Worm (Caenorhabditis elegans) whole organism, L4 larva: ENCODE measurements around the gene VF13D12L.3.

Source experiments
- R02D3.7 ChIP-seq: fragments of 150-350 bp; sonication (generic microtip); optimal IDR thresholded peaks from 3 replicates; lab custom pipeline; 2014; ENCODE audit warnings: missing biosample characterization, missing genetic modification characterization
- T26A8.4 ChIP-seq: fragments of 200-800 bp; sonication (Bioruptor generic); IDR thresholded peaks from 2 replicates; pipeline ENCODE4 v1.3.6; 2022; ENCODE audit warnings: missing genetic modification characterization, missing compliant biosample characterization
- ZK546.5 ChIP-seq, 2 experiments: sonication (generic microtip); optimal IDR thresholded peaks; 2 replicates each; lab custom pipeline; 2017; ENCODE audit warnings: missing biosample characterization in 2 of 2, missing genetic modification characterization in 2 of 2
- arid-1 ChIP-seq: fragments of 200-800 bp; sonication (Bioruptor generic); conservative IDR thresholded peaks from 2 replicates; pipeline ENCODE4 v1.3.6; 2022; ENCODE audit warnings: missing genetic modification reagents, missing genetic modification characterization, missing compliant biosample characterization
- attf-4 ChIP-seq: sonication (generic microtip); optimal IDR thresholded peaks from 3 replicates; lab custom pipeline; 2017; ENCODE audit warnings: missing biosample characterization, missing genetic modification characterization
- ceh-20 ChIP-seq: fragments of 200-800 bp; sonication (Bioruptor generic); IDR thresholded peaks from 2 replicates; pipeline ENCODE4 v1.3.6; 2022; ENCODE audit warnings: missing genetic modification reagents, missing genetic modification characterization, missing compliant biosample characterization
- ceh-28 ChIP-seq: fragments of 150-350 bp; optimal IDR thresholded peaks from 2 replicates; lab custom pipeline; 2014; ENCODE audit warnings: missing biosample characterization, missing genetic modification reagents, missing genetic modification characterization
- ceh-32 ChIP-seq: sonication (generic microtip); optimal IDR thresholded peaks from 2 replicates; lab custom pipeline; 2016; ENCODE audit warnings: mild to moderate bottlenecking, missing genetic modification characterization, missing compliant biosample characterization; ENCODE audit not compliant: poor library complexity
- ceh-62 ChIP-seq: sonication (generic microtip); optimal IDR thresholded peaks from 2 replicates; lab custom pipeline; 2017; ENCODE audit warnings: missing biosample characterization, missing genetic modification characterization
- ceh-82 ChIP-seq: sonication (generic microtip); optimal IDR thresholded peaks from 2 replicates; lab custom pipeline; 2017; ENCODE audit warnings: missing biosample characterization, missing genetic modification characterization
- daf-12 ChIP-seq: fragments of 150-350 bp; optimal IDR thresholded peaks from 2 replicates; lab custom pipeline; 2014; ENCODE audit warnings: missing biosample characterization, missing genetic modification reagents, missing genetic modification characterization
- daf-16 ChIP-seq, 3 experiments: sonication (generic microtip); optimal IDR thresholded peaks; 2 replicates each; lab custom pipeline; 2016 to 2017; ENCODE audit warnings: missing genetic modification characterization in 3 of 3, missing genetic modification reagents in 3 of 3, mild to moderate bottlenecking in 2 of 3, missing compliant biosample characterization in 2 of 3, missing biosample characterization in 1 of 3, moderate library complexity in 1 of 3
- daf-19 ChIP-seq: fragments of 200-800 bp; sonication (Bioruptor generic); conservative IDR thresholded peaks from 2 replicates; pipeline ENCODE4 v1.3.6; 2022; ENCODE audit warnings: missing genetic modification characterization, missing compliant biosample characterization
- dmd-6 ChIP-seq: fragments of 200-800 bp; sonication (Bioruptor generic); IDR thresholded peaks from 2 replicates; pipeline ENCODE4 v1.3.6; 2022; ENCODE audit warnings: missing genetic modification reagents, missing genetic modification characterization, missing compliant biosample characterization
- dmd-8 ChIP-seq: fragments of 200-800 bp; sonication (Bioruptor generic); IDR thresholded peaks from 2 replicates; pipeline ENCODE4 v1.3.6; 2022; ENCODE audit warnings: missing genetic modification characterization, missing compliant biosample characterization
- dpl-1 ChIP-seq: fragments of 150-350 bp; optimal IDR thresholded peaks from 2 replicates; lab custom pipeline; 2014; ENCODE audit warnings: missing biosample characterization, missing genetic modification reagents, missing genetic modification characterization
- dve-1 ChIP-seq: sonication (generic microtip); optimal IDR thresholded peaks from 2 replicates; lab custom pipeline; 2017; ENCODE audit warnings: antibody characterized with exemption, mild to moderate bottlenecking, missing genetic modification characterization, missing compliant biosample characterization; ENCODE audit not compliant: insufficient read depth
- egl-27 ChIP-seq: sonication (generic microtip); optimal IDR thresholded peaks from 3 replicates; lab custom pipeline; 2017; ENCODE audit warnings: missing biosample characterization, missing genetic modification reagents, missing genetic modification characterization
- fkh-10 ChIP-seq: fragments of 150-350 bp; optimal IDR thresholded peaks from 2 replicates; lab custom pipeline; 2014; ENCODE audit warnings: missing biosample characterization, missing genetic modification reagents, missing genetic modification characterization
- gei-8 ChIP-seq: fragments of 200-800 bp; sonication (Bioruptor generic); optimal IDR thresholded peaks from 2 replicates; lab custom pipeline; 2018; ENCODE audit warnings: mild to moderate bottlenecking, missing genetic modification characterization, missing compliant biosample characterization
- hlh-30 ChIP-seq: sonication (generic microtip); optimal IDR thresholded peaks from 2 replicates; lab custom pipeline; 2017; ENCODE audit warnings: antibody characterized with exemption, mild to moderate bottlenecking, missing genetic modification characterization, missing compliant biosample characterization; ENCODE audit not compliant: insufficient read depth
- hmg-1.1 ChIP-seq: fragments of 200-800 bp; sonication (Bioruptor generic); IDR thresholded peaks from 2 replicates; pipeline ENCODE4 v1.3.6; 2022; ENCODE audit warnings: missing genetic modification reagents, missing genetic modification characterization, missing compliant biosample characterization
- lim-7 ChIP-seq: fragments of 200-800 bp; sonication (Bioruptor generic); IDR thresholded peaks from 2 replicates; pipeline ENCODE4 v1.3.6; 2022; ENCODE audit warnings: missing genetic modification characterization, missing compliant biosample characterization
- lin-15B ChIP-seq: fragments of 150-350 bp; sonication (generic microtip); optimal IDR thresholded peaks from 3 replicates; lab custom pipeline; 2014; ENCODE audit warnings: missing biosample characterization, missing genetic modification characterization
- lsy-2 ChIP-seq, 2 experiments: fragments of 150-350 bp in 1 of 2; sonication (generic microtip) in 1 of 2; optimal IDR thresholded peaks; 2 replicates each; lab custom pipeline; 2014 to 2017; ENCODE audit warnings: missing biosample characterization in 2 of 2, missing genetic modification characterization in 2 of 2
- madf-9 ChIP-seq: fragments of 200-800 bp; sonication (Bioruptor generic); conservative IDR thresholded peaks from 2 replicates; pipeline ENCODE4 v1.3.6; 2022; ENCODE audit warnings: missing genetic modification reagents, missing genetic modification characterization, missing compliant biosample characterization
- mep-1 ChIP-seq: fragments of 150-350 bp; sonication (generic microtip); optimal IDR thresholded peaks from 3 replicates; lab custom pipeline; 2014; ENCODE audit warnings: missing biosample characterization, missing genetic modification characterization
- mes-2 ChIP-seq: sonication (generic microtip); optimal IDR thresholded peaks from 2 replicates; lab custom pipeline; 2016; ENCODE audit warnings: missing genotype, mild to moderate bottlenecking, missing genetic modification characterization, missing compliant biosample characterization; ENCODE audit not compliant: poor library complexity, severe bottlenecking
- mxl-2 ChIP-seq: fragments of 200-800 bp; sonication (Bioruptor generic); conservative IDR thresholded peaks from 2 replicates; pipeline ENCODE4 v1.3.6; 2022; ENCODE audit warnings: missing genetic modification reagents, missing genetic modification characterization, missing compliant biosample characterization
- nhr-11 ChIP-seq: fragments of 150-350 bp; optimal IDR thresholded peaks from 2 replicates; lab custom pipeline; 2014; ENCODE audit warnings: missing biosample characterization, missing genetic modification characterization
- nhr-25 ChIP-seq: sonication (generic microtip); optimal IDR thresholded peaks from 2 replicates; lab custom pipeline; 2017; ENCODE audit warnings: missing genetic modification characterization, mild to moderate bottlenecking, missing compliant biosample characterization, antibody characterized with exemption, moderate library complexity, borderline replicate concordance; ENCODE audit not compliant: insufficient read depth
- nhr-28 ChIP-seq: fragments of 150-350 bp; optimal IDR thresholded peaks from 2 replicates; lab custom pipeline; 2014; ENCODE audit warnings: missing biosample characterization, missing genetic modification characterization
- nhr-42 ChIP-seq: fragments of 200-800 bp; sonication (Bioruptor generic); IDR thresholded peaks from 2 replicates; pipeline ENCODE4 v1.3.6; 2022; ENCODE audit warnings: missing genetic modification characterization, missing compliant biosample characterization
- nhr-6 ChIP-seq: fragments of 150-350 bp; optimal IDR thresholded peaks from 2 replicates; lab custom pipeline; 2014; ENCODE audit warnings: missing biosample characterization, missing genetic modification characterization
- pha-4 ChIP-seq, 2 experiments: fragments of 150-350 bp in 1 of 2; fragments of 200-800 bp in 1 of 2; sonication (Bioruptor generic) in 1 of 2; IDR thresholded peaks in 1 of 2; optimal IDR thresholded peaks in 1 of 2; 2 replicates each; pipeline versions ENCODE4 v1.3.6 to Lab custom; 2014 to 2022; ENCODE audit warnings: missing genetic modification characterization in 2 of 2, missing genetic modification reagents in 2 of 2, missing biosample characterization in 1 of 2, missing compliant biosample characterization in 1 of 2
- saeg-2 ChIP-seq: fragments of 200-800 bp; sonication (Bioruptor generic); IDR thresholded peaks from 2 replicates; pipeline ENCODE4 v1.3.6; 2022; ENCODE audit warnings: missing genetic modification reagents, missing genetic modification characterization, missing compliant biosample characterization
- sdz-12 ChIP-seq: fragments of 200-800 bp; sonication (Bioruptor generic); optimal IDR thresholded peaks from 2 replicates; lab custom pipeline; 2018; ENCODE audit warnings: mild to moderate bottlenecking, missing genetic modification characterization, missing compliant biosample characterization
- set-16 ChIP-seq: fragments of 200-800 bp; sonication (Bioruptor generic); IDR thresholded peaks from 2 replicates; pipeline ENCODE4 v1.3.6; 2022; ENCODE audit warnings: missing genetic modification reagents, missing genetic modification characterization, missing compliant biosample characterization
- skn-1 ChIP-seq: fragments of 150-350 bp; optimal IDR thresholded peaks from 2 replicates; lab custom pipeline; 2014; ENCODE audit warnings: missing biosample characterization, missing genetic modification characterization
- snpc-1.2 ChIP-seq: fragments of 200-800 bp; sonication (Bioruptor generic); IDR thresholded peaks from 2 replicates; pipeline ENCODE4 v1.3.6; 2022; ENCODE audit warnings: missing genetic modification reagents, missing genetic modification characterization, missing compliant biosample characterization
- snpc-4 ChIP-seq: fragments of 150-350 bp; optimal IDR thresholded peaks from 2 replicates; lab custom pipeline; 2014; ENCODE audit warnings: missing biosample characterization, missing genetic modification characterization
- spr-3 ChIP-seq: fragments of 200-800 bp; sonication (Bioruptor generic); optimal IDR thresholded peaks from 2 replicates; lab custom pipeline; 2018; ENCODE audit warnings: mild to moderate bottlenecking, missing genetic modification characterization, missing compliant biosample characterization
- tag-97 ChIP-seq: fragments of 200-800 bp; sonication (Bioruptor generic); IDR thresholded peaks from 2 replicates; pipeline ENCODE4 v1.3.6; 2022; ENCODE audit warnings: missing genetic modification characterization, missing compliant biosample characterization
- unc-130 ChIP-seq: sonication (generic microtip); optimal IDR thresholded peaks from 2 replicates; lab custom pipeline; 2016; ENCODE audit warnings: missing genetic modification reagents, missing genetic modification characterization, missing compliant biosample characterization
- zag-1 ChIP-seq: fragments of 150-350 bp; optimal IDR thresholded peaks from 2 replicates; lab custom pipeline; 2014; ENCODE audit warnings: missing biosample characterization, missing genetic modification characterization
- zfp-3 ChIP-seq: fragments of 200-800 bp; sonication (Bioruptor generic); conservative IDR thresholded peaks from 2 replicates; pipeline ENCODE4 v1.3.6; 2022; ENCODE audit warnings: missing genetic modification reagents, missing genetic modification characterization, missing compliant biosample characterization
- zip-11 ChIP-seq: fragments of 200-800 bp; sonication (Bioruptor generic); IDR thresholded peaks from 2 replicates; pipeline ENCODE4 v1.3.6; 2022; ENCODE audit warnings: missing genetic modification characterization, missing compliant biosample characterization
- ztf-11 ChIP-seq: fragments of 150-350 bp; optimal IDR thresholded peaks from 2 replicates; lab custom pipeline; 2014; ENCODE audit warnings: missing biosample characterization, missing genetic modification characterization

VF13D12L.3 gene

ce11 chrII:11723904-11724303 lies 18.1 kb downstream of the VF13D12L.3 start, which contains the start of gene ldh-1:
ldh-1 (plus strand) TSS chrII:11724204.
- TF ChIP-seq T26A8.4 (GFP tag; lab: Robert Waterston, UW) (no peak), daf-19 (no peak), nhr-11 (no peak), daf-16 (GFP tag; optimal IDR thresholded peaks at IDR 0.05; lab: Kevin White, UChicago) (no peak), daf-16 (tag; optimal IDR thresholded peaks at IDR 0.05; lab: Kevin White, UChicago) (peak; percentile 24), ceh-32 (tag; lab: Kevin White, UChicago) (no peak), hmg-1.1 (GFP tag; lab: Robert Waterston, UW) (no peak)

- TF ChIP-seq gei-8 (GFP tag; lab: Kevin White, UChicago) (no peak), snpc-4 (tag; lab: Kevin White, UChicago) (no peak), dmd-8 (GFP tag; lab: Robert Waterston, UW) (no peak), dmd-6 (peak; percentile 28; the same call in 1 of the 2 replicates), saeg-2 (GFP tag; lab: Robert Waterston, UW) (no peak), pha-4 (GFP tag; IDR thresholded peaks at IDR 0.05; lab: Robert Waterston, UW) (no peak), pha-4 (tag; optimal IDR thresholded peaks at IDR 0.05; lab: Kevin White, UChicago) (no peak), lsy-2 (tag; optimal IDR thresholded peaks at IDR 0.05; lab: Kevin White, UChicago) (peak in 1 of 2 experiments; percentile 75), unc-130 (GFP tag; lab: Kevin White, UChicago) (no peak), zip-11 (GFP tag; lab: Robert Waterston, UW) (no peak), fkh-10 (GFP tag; lab: Kevin White, UChicago) (no peak), tag-97 (no peak), dve-1 (tag; lab: Kevin White, UChicago) (no peak), ceh-82 (tag; lab: Kevin White, UChicago) (no peak), ceh-20 (GFP tag; lab: Robert Waterston, UW) (peak; percentile 50; the same call in 1 of the 2 replicates), nhr-28 (tag; lab: Kevin White, UChicago) (peak; percentile 44), ZK546.5 (tag; optimal IDR thresholded peaks at IDR 0.05; lab: Kevin White, UChicago) (no peak), lim-7 (no peak), dpl-1 (GFP tag; lab: Kevin White, UChicago) (no peak), R02D3.7 (tag; lab: Kevin White, UChicago) (no peak), mep-1 (peak; percentile 65), nhr-25 (tag; lab: Kevin White, UChicago) (no peak), mes-2 (tag; lab: Kevin White, UChicago) (peak; percentile 18), set-16 (GFP tag; lab: Robert Waterston, UW) (no peak), daf-12 (tag; lab: Kevin White, UChicago) (no peak), madf-9 (GFP tag; lab: Robert Waterston, UW) (no peak), daf-16 (GFP tag; optimal IDR thresholded peaks at IDR 0.05; lab: Kevin White, UChicago) (no peak), daf-16 (tag; optimal IDR thresholded peaks at IDR 0.05; lab: Kevin White, UChicago) (no peak), zag-1 (no peak), skn-1 (tag; lab: Kevin White, UChicago) (no peak), nhr-42 (GFP tag; lab: Robert Waterston, UW) (no peak), egl-27 (tag; lab: Kevin White, UChicago) (no peak), sdz-12 (GFP tag; lab: Kevin White, UChicago) (no peak), nhr-6 (tag; lab: Kevin White, UChicago) (no peak), ceh-62 (tag; lab: Kevin White, UChicago) (no peak), hlh-30 (tag; lab: Kevin White, UChicago) (peak; percentile 50), spr-3 (GFP tag; lab: Kevin White, UChicago) (no peak), ztf-11 (tag; lab: Kevin White, UChicago) (no peak), arid-1 (GFP tag; lab: Robert Waterston, UW) (no peak), lin-15B (tag; lab: Kevin White, UChicago) (no peak), mxl-2 (no peak), attf-4 (no peak), zfp-3 (peak; percentile 46; the same call in 1 of the 2 replicates), snpc-1.2 (no peak), hmg-1.1 (GFP tag; lab: Robert Waterston, UW) (peak; percentile 49; the same call in 1 of the 2 replicates), ceh-28 (tag; lab: Kevin White, UChicago) (no peak)
These were observed 18.6 kb downstream of the VF13D12L.3 start for ce11 chrII:11724362-11724761.
